Worm (Caenorhabditis elegans): ENCODE results near the gene tdp-1.

ce11 chrII:9038201-9038600, 40.6 kb downstream of the tdp-1 start, which contains the start of gene gcs-1:
- TF ChIP-seq B0310.2 (tag; optimal IDR thresholded peaks at IDR 0.05) (no peak), sea-1 (GFP tag; conservative IDR thresholded peaks at IDR 0.05) (no peak), scrt-1 (GFP tag; IDR thresholded peaks at IDR 0.05) (no peak)

All from whole organism, early embryonic.